Fruit fly (Drosophila melanogaster) Kc167 (cell line): ENCODE measurements around the gene CG14854.

Experiments used
- Myc ChIP-seq: fragments of >200 bp; optimal IDR thresholded peaks from 2 replicates; lab custom pipeline; 2017; ENCODE audit warnings: missing external identifiers
- psq ChIP-seq: fragments of >200 bp; optimal IDR thresholded peaks from 2 replicates; lab custom pipeline; 2017; ENCODE audit warnings: missing external identifiers

DNA sequence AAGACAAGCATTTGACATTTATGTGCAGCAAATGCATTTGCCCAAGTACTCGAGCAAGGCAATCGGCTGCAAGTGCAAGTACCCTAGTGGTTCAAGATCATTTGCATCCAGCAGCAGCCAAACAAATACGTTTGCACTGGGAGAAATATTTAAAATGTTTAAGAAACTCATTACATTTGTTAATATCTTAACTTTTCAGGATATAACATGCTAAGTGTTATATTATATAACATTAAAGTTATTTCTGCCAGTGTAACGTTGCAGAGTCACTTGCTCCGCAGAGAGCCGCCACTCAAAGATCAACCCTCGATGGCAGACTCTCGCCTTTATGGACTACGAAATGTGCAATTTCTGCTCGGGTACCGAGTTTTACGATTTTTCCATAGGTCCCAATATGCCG is 29.6 kb upstream of the CG14854 start:
- no peak for TF ChIP-seq Myc (lab: Kevin White, UChicago)
- no peak for TF ChIP-seq psq
